Fruit fly (Drosophila melanogaster) S2 (cell line): ENCODE data around the gene CG32425.

Experiments used
- CG8478 ChIP-seq: fragments of >200 bp; optimal IDR thresholded peaks from 2 replicates; lab custom pipeline; 2018
- CTCF ChIP-seq, 2 experiments: fragments of >200 bp; optimal IDR thresholded peaks; 2 replicates each; lab custom pipeline; 2018

CG32425 gene

dm6 chr3L:20549358-20549757 is 52.2 kb downstream of the CG32425 start:
- TF ChIP-seq CTCF (optimal IDR thresholded peaks at IDR 0.05; lab: Kevin White, UChicago) (no peak), CG8478 (lab: Kevin White, UChicago) (no peak)

DNA sequence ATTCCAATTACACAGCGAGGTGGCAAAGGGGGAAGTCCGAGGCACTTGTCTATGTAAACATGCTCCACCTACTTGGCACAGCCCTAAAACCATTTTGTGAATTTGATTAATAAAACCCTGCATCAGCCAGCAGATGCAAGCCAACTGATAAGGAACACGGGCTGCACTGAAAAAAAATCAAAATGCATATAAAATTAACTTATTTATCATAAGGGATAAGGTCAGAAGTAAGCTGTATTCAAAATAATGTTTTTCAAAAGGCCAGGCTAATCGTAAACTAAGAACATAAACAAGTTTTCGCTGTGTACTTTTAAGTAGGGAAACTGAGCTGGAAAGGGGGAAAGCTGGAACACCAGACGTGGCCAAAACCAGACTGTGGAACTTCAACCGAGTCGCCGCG is 54.7 kb downstream of the CG32425 start:
- TF ChIP-seq CTCF (optimal IDR thresholded peaks at IDR 0.05; lab: Kevin White, UChicago) = no peak
- no peak for TF ChIP-seq CG8478 (lab: Kevin White, UChicago)

DNA sequence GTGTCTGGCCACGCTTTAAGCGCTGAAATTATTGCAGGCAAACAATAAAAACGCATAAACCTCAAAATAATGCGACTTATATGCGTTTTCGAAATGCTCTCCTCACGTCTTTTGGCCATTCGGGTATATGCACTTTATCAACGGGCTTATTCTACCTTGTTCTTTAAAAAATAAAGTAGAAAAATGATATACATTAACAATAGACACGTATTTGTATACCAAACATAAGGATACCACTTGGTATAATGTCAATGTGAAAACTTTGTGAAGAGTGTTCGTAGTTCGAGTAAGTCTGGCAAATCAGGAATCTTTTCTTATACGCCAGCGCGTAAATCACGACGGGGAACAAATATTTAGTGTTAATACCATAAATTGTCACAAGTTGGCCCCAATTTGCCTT is 59.2 kb downstream of the CG32425 start:
- TF ChIP-seq CTCF (optimal IDR thresholded peaks at IDR 0.05; lab: Kevin White, UChicago) (no peak), CG8478 (lab: Kevin White, UChicago) (no peak)

- no peak for TF ChIP-seq CG8478 (lab: Kevin White, UChicago)
- TF ChIP-seq CTCF (optimal IDR thresholded peaks at IDR 0.05; lab: Kevin White, UChicago) = no peak
These were observed 59.9 kb downstream of the CG32425 start for dm6 chr3L:20557065-20557464.

DNA sequence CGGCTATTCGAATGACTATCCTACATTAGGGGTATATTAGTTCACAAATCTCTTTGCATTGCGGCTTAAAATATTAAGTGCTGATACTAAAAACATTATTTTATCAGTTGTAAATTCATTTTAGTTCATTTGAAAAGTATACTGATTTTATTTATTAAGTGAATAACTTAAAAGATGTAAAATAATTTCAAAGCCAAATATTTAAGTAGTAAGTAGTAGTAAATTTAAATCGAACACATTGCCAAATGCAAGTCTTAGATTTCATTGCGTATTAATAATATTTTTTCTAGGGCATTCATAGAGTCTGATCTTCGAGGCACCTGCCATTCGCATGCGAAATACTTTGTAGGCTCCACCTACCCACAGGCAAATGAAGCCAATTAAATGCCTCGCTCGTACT is 65.5 kb downstream of the CG32425 start:
- TF ChIP-seq CG8478 (lab: Kevin White, UChicago) (no peak), CTCF (optimal IDR thresholded peaks at IDR 0.05; lab: Kevin White, UChicago) (no peak)
